Fruit fly (Drosophila melanogaster) whole organism, embryonic: Measurements from ENCODE around the gene beag.

Experiments used
- CG11695 ChIP-seq: fragments of 200-800 bp; sonication (Bioruptor generic); IDR thresholded peaks from 3 replicates; pipeline ENCODE4 v1.3.6; 2022; ENCODE audit warnings: missing biosample characterization, missing genetic modification characterization
- CG12104 ChIP-seq: fragments of 200-800 bp; sonication (Bioruptor generic); optimal IDR thresholded peaks from 3 replicates; lab custom pipeline; 2016; ENCODE audit warnings: missing biosample characterization, missing genetic modification characterization
- CG14050 ChIP-seq: fragments of 200-800 bp; sonication (Bioruptor generic); IDR thresholded peaks from 3 replicates; pipeline ENCODE4 v1.3.6; 2022; ENCODE audit warnings: missing biosample characterization, missing genetic modification characterization
- CG14860 ChIP-seq: fragments of 200-800 bp; sonication (Bioruptor generic); IDR thresholded peaks from 3 replicates; pipeline ENCODE4 v1.3.6; 2022; ENCODE audit warnings: missing biosample characterization, missing genetic modification characterization; ENCODE audit not compliant: partially characterized antibody
- CG15696 ChIP-seq: fragments of 200-800 bp; sonication (Bioruptor generic); optimal IDR thresholded peaks from 2 replicates; lab custom pipeline; 2019; ENCODE audit warnings: missing biosample characterization, mild to moderate bottlenecking, missing genetic modification characterization, moderate library complexity
- CG16863 ChIP-seq: fragments of 200-800 bp; sonication (Bioruptor generic); optimal IDR thresholded peaks from 3 replicates; lab custom pipeline; 2016; ENCODE audit warnings: missing biosample characterization, missing genetic modification characterization
- CG17912 ChIP-seq: fragments of 200-800 bp; sonication (Bioruptor generic); optimal IDR thresholded peaks from 2 replicates; lab custom pipeline; 2018; ENCODE audit warnings: missing biosample characterization, mild to moderate bottlenecking, missing genetic modification characterization
- CG2678 ChIP-seq: fragments of 200-800 bp; sonication (Bioruptor generic); optimal IDR thresholded peaks from 3 replicates; lab custom pipeline; 2019; ENCODE audit warnings: missing biosample characterization, mild to moderate bottlenecking, missing genetic modification characterization, moderate library complexity
- CG2712 ChIP-seq: fragments of 200-800 bp; optimal IDR thresholded peaks from 3 replicates; lab custom pipeline; 2019; ENCODE audit warnings: missing biosample characterization, mild to moderate bottlenecking, missing genetic modification characterization, moderate library complexity
- CG31224 ChIP-seq: fragments of 200-800 bp; sonication (Bioruptor generic); IDR thresholded peaks from 2 replicates; pipeline ENCODE4 v1.3.6; 2022; ENCODE audit warnings: missing biosample characterization, missing genetic modification characterization
- CG34376 ChIP-seq: fragments of 200-800 bp; sonication (Bioruptor generic); optimal IDR thresholded peaks from 2 replicates; lab custom pipeline; 2018; ENCODE audit warnings: missing biosample characterization, mild to moderate bottlenecking, missing genetic modification characterization
- CG3726 ChIP-seq: fragments of 200-800 bp; sonication (Bioruptor generic); IDR thresholded peaks from 3 replicates; pipeline ENCODE4, ENCODE4 v1.3.6; 2022; ENCODE audit warnings: missing biosample characterization, missing genetic modification characterization
- CG3838 ChIP-seq: fragments of 200-800 bp; sonication (Bioruptor generic); optimal IDR thresholded peaks from 3 replicates; lab custom pipeline; 2016; ENCODE audit warnings: missing biosample characterization, missing genetic modification characterization
- CG3847 ChIP-seq: fragments of 200-800 bp; sonication (Bioruptor generic); IDR thresholded peaks from 2 replicates; pipeline ENCODE4 v1.3.6; 2022; ENCODE audit warnings: missing biosample characterization, missing genetic modification characterization
- CG4707 ChIP-seq: fragments of 200-800 bp; sonication (Bioruptor generic); optimal IDR thresholded peaks from 2 replicates; lab custom pipeline; 2018; ENCODE audit warnings: missing biosample characterization, mild to moderate bottlenecking, missing genetic modification characterization, moderate library complexity
- CG6683 ChIP-seq: fragments of 200-800 bp; sonication (Bioruptor generic); optimal IDR thresholded peaks from 2 replicates; lab custom pipeline; 2017; ENCODE audit warnings: missing biosample characterization, mild to moderate bottlenecking, missing genetic modification characterization, missing genetic modification reagents
- CG6689 ChIP-seq: fragments of 200-800 bp; sonication (Bioruptor generic); IDR thresholded peaks from 2 replicates; pipeline ENCODE4 v1.3.6; 2022; ENCODE audit warnings: missing biosample characterization, missing genetic modification characterization
- CG7987 ChIP-seq: fragments of 200-800 bp; sonication (Bioruptor generic); optimal IDR thresholded peaks from 2 replicates; lab custom pipeline; 2018; ENCODE audit warnings: missing biosample characterization, mild to moderate bottlenecking, missing genetic modification characterization, moderate library complexity
- CG9932 ChIP-seq: fragments of 200-800 bp; sonication (Bioruptor generic); IDR thresholded peaks from 2 replicates; pipeline ENCODE4 v1.3.6; 2022; ENCODE audit warnings: missing biosample characterization, missing genetic modification characterization
- E2f2 ChIP-seq: fragments of 200-800 bp; sonication (Bioruptor generic); IDR thresholded peaks from 2 replicates; pipeline ENCODE4 v1.3.6; 2022; ENCODE audit warnings: missing biosample characterization, missing genetic modification characterization
- Ets65A ChIP-seq: fragments of 200-800 bp; sonication (Bioruptor generic); peaks from one replicate; lab custom pipeline; 2016; ENCODE audit warnings: missing biosample characterization, missing genetic modification characterization
- Gug ChIP-seq: fragments of 200-800 bp; sonication (Bioruptor generic); IDR thresholded peaks from 4 replicates; pipeline ENCODE4 v1.3.6; 2022; ENCODE audit warnings: missing biosample characterization, missing genetic modification characterization
- Hr39 ChIP-seq: fragments of >200 bp; optimal IDR thresholded peaks from 2 replicates; lab custom pipeline; 2017
- Jarid2 ChIP-seq: fragments of 200-800 bp; sonication (Bioruptor generic); optimal IDR thresholded peaks from 3 replicates; lab custom pipeline; 2017; ENCODE audit warnings: mild to moderate bottlenecking, missing biosample characterization, missing genetic modification reagents, missing genetic modification characterization
- Lhr ChIP-seq: fragments of 200-800 bp; sonication (Bioruptor generic); optimal IDR thresholded peaks from 3 replicates; lab custom pipeline; 2017; ENCODE audit warnings: mild to moderate bottlenecking, missing biosample characterization, missing genetic modification reagents, missing genetic modification characterization
- Nf-YB ChIP-seq: fragments of 200-800 bp; sonication (Bioruptor generic); optimal IDR thresholded peaks from 3 replicates; lab custom pipeline; 2019; ENCODE audit warnings: missing biosample characterization, mild to moderate bottlenecking, missing genetic modification characterization, moderate library complexity
- Spps ChIP-seq: fragments of 200-800 bp; sonication (Bioruptor generic); optimal IDR thresholded peaks from 2 replicates; lab custom pipeline; 2018; ENCODE audit warnings: missing biosample characterization, mild to moderate bottlenecking, missing genetic modification characterization
- aop ChIP-seq: fragments of 200-800 bp; sonication (Bioruptor generic); IDR thresholded peaks from 2 replicates; pipeline ENCODE4 v1.3.6; 2022; ENCODE audit warnings: missing biosample characterization, missing genetic modification characterization
- ase ChIP-seq: fragments of 200-800 bp; sonication (Bioruptor generic); IDR thresholded peaks from 3 replicates; pipeline ENCODE4 v1.3.6; 2022; ENCODE audit warnings: missing biosample characterization, missing genetic modification characterization
- bab2 ChIP-seq: fragments of 200-800 bp; sonication (Bioruptor generic); optimal IDR thresholded peaks from 2 replicates; lab custom pipeline; 2016; ENCODE audit warnings: missing biosample characterization, missing genetic modification characterization
- dmrt99B ChIP-seq: fragments of 200-800 bp; sonication (Bioruptor generic); optimal IDR thresholded peaks from 2 replicates; lab custom pipeline; 2018; ENCODE audit warnings: missing biosample characterization, mild to moderate bottlenecking, missing genetic modification characterization, moderate library complexity
- esg ChIP-seq: fragments of 200-800 bp; sonication (Bioruptor generic); conservative IDR thresholded peaks from 2 replicates; pipeline ENCODE4 v1.3.6; 2022; ENCODE audit warnings: missing biosample characterization, missing genetic modification characterization
- eve ChIP-seq, 2 experiments: fragments of >200 bp; optimal IDR thresholded peaks; 2 replicates each; lab custom pipeline; 2017; ENCODE audit warnings: missing biosample characterization in 2 of 2, missing genetic modification characterization in 2 of 2
- exex ChIP-seq: fragments of 200-800 bp; sonication (Bioruptor generic); optimal IDR thresholded peaks from 4 replicates; lab custom pipeline; 2018; ENCODE audit warnings: missing biosample characterization, mild to moderate bottlenecking, missing genetic modification characterization, moderate library complexity
- fd96Cb ChIP-seq: fragments of 200-800 bp; sonication (Bioruptor generic); optimal IDR thresholded peaks from 2 replicates; lab custom pipeline; 2018; ENCODE audit warnings: missing biosample characterization, mild to moderate bottlenecking, missing genetic modification characterization, moderate library complexity
- fu2 ChIP-seq: fragments of 200-800 bp; sonication (Bioruptor generic); optimal IDR thresholded peaks from 2 replicates; lab custom pipeline; 2016; ENCODE audit warnings: missing biosample characterization, missing genetic modification characterization
- gro ChIP-seq: fragments of 200-800 bp; sonication (Bioruptor generic); optimal IDR thresholded peaks from 2 replicates; lab custom pipeline; 2016; ENCODE audit warnings: missing biosample characterization, missing genetic modification characterization
- ind ChIP-seq: fragments of 200-800 bp; sonication (Bioruptor generic); optimal IDR thresholded peaks from 3 replicates; lab custom pipeline; 2016; ENCODE audit warnings: missing biosample characterization, missing genetic modification characterization
- lilli ChIP-seq: fragments of 200-800 bp; sonication (Bioruptor generic); optimal IDR thresholded peaks from 3 replicates; lab custom pipeline; 2016; ENCODE audit warnings: missing biosample characterization, missing genetic modification characterization
- mam ChIP-seq: fragments of 200-800 bp; sonication (Bioruptor generic); optimal IDR thresholded peaks from 3 replicates; lab custom pipeline; 2016; ENCODE audit warnings: missing biosample characterization, missing genetic modification characterization
- mirr ChIP-seq: fragments of 200-800 bp; sonication (Bioruptor generic); optimal IDR thresholded peaks from 3 replicates; lab custom pipeline; 2018; ENCODE audit warnings: missing biosample characterization, mild to moderate bottlenecking, missing genetic modification characterization
- nerfin-1 ChIP-seq: fragments of 200-800 bp; sonication (Bioruptor generic); optimal IDR thresholded peaks from 3 replicates; lab custom pipeline; 2019; ENCODE audit warnings: missing biosample characterization, mild to moderate bottlenecking, missing genetic modification characterization, moderate library complexity
- pnt ChIP-seq: fragments of 200-800 bp; sonication (Bioruptor generic); optimal IDR thresholded peaks from 3 replicates; lab custom pipeline; 2016; ENCODE audit warnings: missing biosample characterization, missing genetic modification characterization
- repo ChIP-seq: fragments of 200-800 bp; sonication (Bioruptor generic); optimal IDR thresholded peaks from 2 replicates; lab custom pipeline; 2016; ENCODE audit warnings: missing biosample characterization, missing genetic modification characterization
- run ChIP-seq: fragments of 200-800 bp; sonication (Bioruptor generic); optimal IDR thresholded peaks from 3 replicates; lab custom pipeline; 2018; ENCODE audit warnings: missing biosample characterization, mild to moderate bottlenecking, missing genetic modification characterization
- sima ChIP-seq: fragments of 200-800 bp; sonication (Bioruptor generic); optimal IDR thresholded peaks from 2 replicates; lab custom pipeline; 2016; ENCODE audit warnings: missing biosample characterization, missing genetic modification characterization
- sna ChIP-seq: fragments of 200-800 bp; sonication (Bioruptor generic); IDR thresholded peaks from 2 replicates; pipeline ENCODE4 v1.3.6; 2022; ENCODE audit warnings: missing biosample characterization, missing genetic modification characterization; ENCODE audit not compliant: partially characterized antibody
- ssp ChIP-seq: fragments of 200-800 bp; sonication (Bioruptor generic); IDR thresholded peaks from 2 replicates; pipeline ENCODE4 v1.3.6; 2022; ENCODE audit warnings: missing biosample characterization, missing genetic modification characterization
- stc ChIP-seq: fragments of 200-800 bp; sonication (Bioruptor generic); IDR thresholded peaks from 2 replicates; pipeline ENCODE4 v1.3.6; 2022; ENCODE audit warnings: missing biosample characterization, missing genetic modification characterization
- twi ChIP-seq: fragments of 200-800 bp; optimal IDR thresholded peaks from 2 replicates; lab custom pipeline; 2019; ENCODE audit warnings: missing biosample characterization, mild to moderate bottlenecking, missing genetic modification characterization, moderate library complexity
- tx ChIP-seq: fragments of 200-800 bp; sonication (Bioruptor generic); optimal IDR thresholded peaks from 2 replicates; lab custom pipeline; 2016; ENCODE audit warnings: missing biosample characterization, missing genetic modification characterization
- vnd ChIP-seq: fragments of 200-800 bp; sonication (Bioruptor generic); IDR thresholded peaks from 3 replicates; pipeline ENCODE4 v1.3.6; 2022; ENCODE audit warnings: missing biosample characterization, missing genetic modification characterization; ENCODE audit not compliant: partially characterized antibody
- z ChIP-seq: fragments of 200-800 bp; sonication (Bioruptor generic); IDR thresholded peaks from 3 replicates; pipeline ENCODE4 v1.3.6; 2022; ENCODE audit warnings: missing biosample characterization, missing genetic modification characterization

The beag gene

DNA sequence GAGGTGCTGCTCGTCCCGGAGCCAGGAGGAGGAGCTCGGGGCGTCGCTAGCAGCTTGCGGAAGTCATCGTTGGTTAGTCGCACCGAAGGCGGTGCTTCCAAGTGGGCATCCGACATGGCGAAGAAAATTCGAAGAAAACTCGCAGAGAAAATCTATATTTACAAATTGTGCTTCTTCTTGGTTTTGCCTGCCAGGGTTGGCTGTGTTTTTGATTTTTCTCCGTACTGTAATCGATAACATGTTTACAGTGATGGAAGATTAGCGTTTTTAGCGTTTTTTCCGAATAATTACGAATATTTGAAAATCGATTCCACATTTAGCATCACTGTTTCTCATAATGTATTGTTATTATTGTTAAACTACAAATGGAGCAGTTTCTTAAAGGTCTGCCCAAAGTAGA lies at the start of gene beag, which contains the start of gene Ada (continued):
- TF ChIP-seq CG16863 (no peak), CG2712 (tag; lab: Kevin White, UChicago) (peak; percentile 54), run (tag; lab: Kevin White, UChicago) (no peak), Lhr (GFP tag; lab: Kevin White, UChicago) (peak; percentile 18), stc (GFP tag; lab: Robert Waterston, UW) (no peak), pnt (GFP tag; lab: Kevin White, UChicago) (no peak), CG31224 (no peak), ase (GFP tag; lab: Robert Waterston, UW) (no peak), bab2 (GFP tag; lab: Kevin White, UChicago) (no peak), CG17912 (no peak), sna (GFP tag; lab: Robert Waterston, UW) (peak; percentile 42; the same call in 1 of the 2 replicates), twi (peak; percentile 36), Nf-YB (no peak), tx (GFP tag; lab: Kevin White, UChicago) (peak; percentile 38), CG14860 (peak; percentile 34; the same call in 1 of the 3 replicates), CG15696 (tag; lab: Kevin White, UChicago) (peak; percentile 34), CG3726 (GFP tag; lab: Robert Waterston, UW) (no peak), nerfin-1 (tag; lab: Kevin White, UChicago) (peak; percentile 34), ssp (no peak), ind (GFP tag; lab: Kevin White, UChicago) (peak; percentile 26), Ets65A (GFP tag; lab: Kevin White, UChicago) (no peak), CG7987 (GFP tag; lab: Kevin White, UChicago) (peak; percentile 15), z (GFP tag; lab: Robert Waterston, UW) (no peak), Spps (tag; lab: Kevin White, UChicago) (no peak), mirr (no peak), aop (GFP tag; lab: Robert Waterston, UW) (no peak), CG14050 (no peak), repo (GFP tag; lab: Kevin White, UChicago) (no peak), CG6683 (GFP tag; lab: Kevin White, UChicago) (no peak), mam (GFP tag; lab: Kevin White, UChicago) (peak; percentile 54), fd96Cb (tag; lab: Kevin White, UChicago) (no peak), fu2 (GFP tag; lab: Kevin White, UChicago) (peak; percentile 29), CG12104 (GFP tag; lab: Kevin White, UChicago) (no peak), exex (tag; lab: Kevin White, UChicago) (no peak), CG34376 (GFP tag; lab: Kevin White, UChicago) (peak; percentile 60), CG2678 (no peak), lilli (GFP tag; lab: Kevin White, UChicago) (peak; percentile 67), E2f2 (GFP tag; lab: Robert Waterston, UW) (peak; percentile 71), Gug (GFP tag; lab: Robert Waterston, UW) (no peak), CG11695 (GFP tag; lab: Robert Waterston, UW) (no peak), Hr39 (lab: Kevin White, UChicago) (no peak), CG3847 (GFP tag; lab: Robert Waterston, UW) (peak; percentile 52; the same call in 1 of the 2 replicates), vnd (GFP tag; lab: Robert Waterston, UW) (no peak), CG9932 (GFP tag; lab: Robert Waterston, UW) (peak; percentile 84), sima (no peak), dmrt99B (tag; lab: Kevin White, UChicago) (no peak), eve (GFP tag; optimal IDR thresholded peaks at IDR 0.05; lab: Kevin White, UChicago) (no peak), esg (no peak), CG6689 (GFP tag; lab: Robert Waterston, UW) (no peak), CG3838 (GFP tag; lab: Kevin White, UChicago) (no peak), CG4707 (GFP tag; lab: Kevin White, UChicago) (no peak), gro (GFP tag; lab: Kevin White, UChicago) (peak; percentile 84), Jarid2 (GFP tag; lab: Kevin White, UChicago) (no peak)
